Worm (Caenorhabditis elegans) whole organism, midembryonic: ENCODE measurements around the gene K08F4.5.

ENCODE experiments used
- cog-1 ChIP-seq: sonication (generic microtip); optimal IDR thresholded peaks from 2 replicates; lab custom pipeline; 2016; ENCODE audit warnings: missing genetic modification characterization, missing compliant biosample characterization
- ref-1 ChIP-seq: fragments of 200-800 bp; sonication (Bioruptor generic); conservative IDR thresholded peaks from 2 replicates; pipeline ENCODE4 v1.3.6; 2022; ENCODE audit warnings: missing genetic modification reagents, missing genetic modification characterization, missing compliant biosample characterization

DNA sequence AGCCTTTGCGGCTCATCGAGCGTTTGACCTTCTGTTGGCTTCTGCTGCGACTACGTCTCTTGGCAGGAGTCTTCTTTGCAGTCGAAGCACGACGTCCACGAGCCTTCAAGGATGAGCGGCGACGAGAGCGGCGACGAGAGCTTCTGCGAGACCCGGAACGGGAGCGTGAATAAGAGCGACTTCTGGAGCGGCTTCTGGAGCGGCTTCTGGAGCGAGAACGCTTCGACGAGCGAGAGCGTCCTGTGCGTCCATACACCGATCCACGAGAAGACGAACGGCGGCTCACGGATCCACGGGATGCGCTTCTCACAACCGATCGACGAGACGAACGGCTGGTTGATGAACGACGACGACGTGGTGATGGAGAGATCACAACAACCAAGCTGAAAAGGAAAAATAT is 24.8 kb downstream of the K08F4.5 start:
- TF ChIP-seq cog-1 (tag; lab: Kevin White, UChicago) (no peak), ref-1 (GFP tag; lab: Robert Waterston, UW) (no peak)
